Worm (Caenorhabditis elegans): Measurements from ENCODE around the gene srlf-34.

ce11 chrII:10271093-10271492, 41.0 kb upstream of the srlf-34 start, which contains the start of gene F54B3.4:
- TF ChIP-seq lin-14 (GFP tag; optimal IDR thresholded peaks at IDR 0.05): no peak
- TF ChIP-seq ztf-11 (tag; optimal IDR thresholded peaks at IDR 0.05): no peak
- no peak for TF ChIP-seq mdl-1 (tag; optimal IDR thresholded peaks at IDR 0.05)
- no peak for TF ChIP-seq elt-2 (tag; optimal IDR thresholded peaks at IDR 0.05)
- no peak for TF ChIP-seq nhr-19 (GFP tag; conservative IDR thresholded peaks at IDR 0.05)
- no peak for TF ChIP-seq aha-1 (tag; optimal IDR thresholded peaks at IDR 0.05)
- TF ChIP-seq fos-1 (tag; optimal IDR thresholded peaks at IDR 0.05): no peak
- no peak for TF ChIP-seq lin-39 (tag; optimal IDR thresholded peaks at IDR 0.05)
- TF ChIP-seq nhr-76 (tag; optimal IDR thresholded peaks at IDR 0.05): no peak
- no peak for TF ChIP-seq snu-23 (GFP tag; optimal IDR thresholded peaks at IDR 0.05)
- TF ChIP-seq unc-62 (GFP tag; optimal IDR thresholded peaks at IDR 0.05): no peak
- TF ChIP-seq pqm-1 (tag; optimal IDR thresholded peaks at IDR 0.05): no peak
- no peak for TF ChIP-seq elt-3 (tag; optimal IDR thresholded peaks at IDR 0.05)
- TF ChIP-seq tbx-2 (tag; optimal IDR thresholded peaks at IDR 0.05): no peak

Data from whole organism, L1 larva.